Fruit fly (Drosophila melanogaster): Measurements from ENCODE around the gene CG42759.

DNA sequence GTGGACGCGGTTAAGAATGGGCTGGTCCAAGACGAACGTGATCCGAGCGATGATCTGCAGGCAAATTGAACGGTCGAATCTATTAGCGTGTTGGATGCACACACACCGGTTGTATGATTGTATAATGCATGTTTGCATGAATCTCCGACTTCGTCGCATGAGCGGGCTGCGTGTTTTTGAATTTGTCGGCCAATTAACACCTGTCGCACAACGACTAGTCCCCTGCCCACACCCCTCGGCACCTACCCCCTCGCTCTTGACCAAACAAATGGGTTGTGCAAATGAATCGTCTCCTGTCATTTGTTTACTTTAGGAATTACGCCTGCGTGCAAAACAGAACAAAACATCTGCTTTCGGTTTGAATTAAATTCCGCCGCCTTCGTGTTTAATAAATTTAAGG is 7.9 kb upstream of the CG42759 start:
- TF ChIP-seq CG34367 (tag; optimal IDR thresholded peaks at IDR 0.05) (no peak), CG17806 (tag; optimal IDR thresholded peaks at IDR 0.05) (no peak), CG8301 (tag; optimal IDR thresholded peaks at IDR 0.05) (no peak), Pif1B (GFP tag; optimal IDR thresholded peaks at IDR 0.05) (no peak), CG8159 (tag; optimal IDR thresholded peaks at IDR 0.05) (no peak), CG13204 (GFP tag; optimal IDR thresholded peaks at IDR 0.05) (no peak), rn (GFP tag; IDR thresholded peaks at IDR 0.05) (no peak), Pif1A (GFP tag; optimal IDR thresholded peaks at IDR 0.05) (no peak)
